Worm (Caenorhabditis elegans) whole organism, L4/young adult: Measurements from ENCODE around the gene C08F1.8.
"Not testable (repeated sequence)": the region's sequence is repeated elsewhere in the genome, so short reads cannot be mapped to it uniquely, and the experiment has no call there.

ENCODE experiments used
- W03F9.2 ChIP-seq: fragments of 150-350 bp; optimal IDR thresholded peaks from 2 replicates; lab custom pipeline; 2014; ENCODE audit warnings: missing biosample characterization, missing genetic modification characterization
- dao-5 ChIP-seq: sonication (generic microtip); optimal IDR thresholded peaks from 2 replicates; lab custom pipeline; 2016; ENCODE audit warnings: missing genotype, missing genetic modification characterization, moderate library complexity, missing compliant biosample characterization
- him-1 ChIP-seq: sonication (generic microtip); optimal IDR thresholded peaks from 2 replicates; lab custom pipeline; 2016; ENCODE audit warnings: missing genotype, missing genetic modification reagents, missing genetic modification characterization, missing compliant biosample characterization

Gene C08F1.8

DNA sequence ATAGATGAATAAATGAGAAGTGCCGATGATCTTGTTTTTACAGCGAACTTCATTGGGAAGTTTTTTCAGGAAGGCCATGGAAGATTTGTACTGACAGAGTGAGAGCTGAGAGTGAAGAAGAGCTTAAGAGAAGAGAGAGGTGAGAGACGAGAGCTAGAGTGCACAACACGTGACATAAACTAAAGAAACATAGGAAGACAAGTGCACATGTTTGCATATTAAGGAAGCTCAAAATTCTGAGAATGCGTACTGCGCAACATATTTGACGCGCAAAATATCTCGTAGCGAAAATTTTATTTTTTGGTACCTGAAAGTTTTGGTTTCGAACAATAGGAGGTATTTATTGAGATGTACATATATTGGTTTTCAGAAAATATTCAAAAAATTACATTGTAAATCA is at the start of gene C08F1.8:
Gene C08F1.8 (minus strand): TSS at position 101 of the 400 bp plus-strand sequence.
- no peak for TF ChIP-seq dao-5 (tag; lab: Kevin White, UChicago)
- TF ChIP-seq W03F9.2 (tag; lab: Kevin White, UChicago), result no peak
- TF ChIP-seq him-1 (tag; lab: Kevin White, UChicago), result no peak

DNA sequence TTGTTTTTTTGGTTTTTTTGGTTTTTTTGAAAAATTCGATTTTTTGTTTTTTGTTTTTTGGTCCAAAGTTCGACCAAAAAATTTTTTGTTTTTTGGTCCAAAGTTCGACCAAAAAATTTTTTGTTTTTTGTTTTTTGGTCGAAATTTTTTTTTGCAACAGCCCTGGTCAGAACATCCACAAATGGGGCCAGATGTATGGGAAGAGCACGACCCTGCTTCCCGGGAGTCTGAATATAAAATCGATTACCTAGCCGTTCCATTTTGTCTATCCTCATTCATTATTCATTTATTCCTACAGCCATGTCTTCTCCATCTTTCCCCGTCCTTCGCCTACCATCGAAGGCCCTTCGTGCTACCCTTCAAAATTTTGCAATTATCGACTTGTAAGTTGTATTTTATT is 46.0 kb upstream of the C08F1.8 start, which contains the start of gene fbxb-95:
Gene fbxb-95 (plus strand): TSS at position 301 of the 400 bp plus-strand sequence.
- not testable (repeated sequence) for TF ChIP-seq dao-5, W03F9.2, him-1 (tag; lab: Kevin White, UChicago)

DNA sequence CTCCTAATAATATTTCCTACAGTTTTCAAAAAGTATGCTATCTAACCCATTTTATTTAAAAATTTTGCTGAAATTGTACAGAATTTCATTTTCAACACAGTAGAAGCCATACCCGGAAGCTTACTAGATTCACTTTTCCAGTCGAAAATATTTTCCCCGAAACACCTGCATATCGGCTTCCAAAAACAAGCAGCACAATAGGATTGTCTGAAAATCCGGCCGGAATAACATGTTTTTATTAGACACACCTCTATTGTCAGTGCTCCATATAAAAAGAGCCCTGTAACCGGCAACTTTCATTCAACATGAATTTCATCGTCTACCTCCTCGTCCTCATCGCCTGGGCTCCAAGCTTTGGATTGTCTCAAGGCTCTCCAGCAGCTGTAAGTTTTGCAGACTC is 44.4 kb upstream of the C08F1.8 start, which contains the start of gene C52E2.2:
Gene C52E2.2 (plus strand): TSS at position 301 of the 400 bp plus-strand sequence.
- no peak for TF ChIP-seq W03F9.2 (tag; lab: Kevin White, UChicago)
- TF ChIP-seq dao-5 (tag; lab: Kevin White, UChicago), result no peak
- no peak for TF ChIP-seq him-1 (tag; lab: Kevin White, UChicago)

DNA sequence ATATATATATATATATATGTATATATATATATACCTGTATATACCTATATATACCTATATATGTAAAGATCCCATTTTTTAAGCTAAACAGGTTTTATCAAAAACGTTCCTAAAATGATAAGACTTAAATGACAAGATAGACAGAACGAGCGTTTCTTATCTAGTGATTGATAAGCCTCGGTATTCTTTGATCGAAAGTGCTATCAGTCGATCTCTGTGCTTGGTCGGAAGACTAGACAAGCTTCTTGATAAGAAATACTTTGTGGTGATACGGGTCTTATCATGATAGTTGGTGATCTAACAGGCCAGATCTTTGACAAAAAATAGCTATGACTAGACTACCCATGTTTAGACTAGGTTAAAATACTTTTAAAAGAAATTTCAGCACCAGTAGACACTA is 43.6 kb upstream of the C08F1.8 start:
- no peak for TF ChIP-seq W03F9.2 (tag; lab: Kevin White, UChicago)
- no peak for TF ChIP-seq him-1 (tag; lab: Kevin White, UChicago)
- no peak for TF ChIP-seq dao-5 (tag; lab: Kevin White, UChicago)

DNA sequence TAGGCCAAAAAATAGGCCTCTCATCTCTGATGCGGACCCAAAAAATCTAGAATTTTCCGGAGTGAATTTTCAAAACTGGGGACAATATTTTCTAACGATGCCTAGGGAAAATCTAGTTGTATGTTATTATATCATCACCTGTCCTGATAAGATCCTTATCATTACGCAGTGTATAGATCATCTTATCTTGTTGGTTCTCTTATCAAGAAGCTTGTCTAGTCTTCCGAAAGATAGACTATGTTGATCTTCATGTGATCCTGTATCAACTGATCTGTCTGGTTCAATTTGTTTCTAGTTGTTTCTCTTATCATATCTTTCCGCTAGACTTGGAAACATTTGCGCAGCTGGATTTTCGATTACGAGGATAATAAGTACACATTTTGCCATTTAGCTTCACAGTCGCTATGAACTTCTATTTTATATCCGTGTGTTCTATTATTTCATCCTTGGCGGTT is 42.8 kb upstream of the C08F1.8 start, which contains the start of gene C52E2.3:
Gene C52E2.3 (plus strand): TSS at position 405 of the 455 bp plus-strand sequence.
- no peak for TF ChIP-seq him-1 (tag; lab: Kevin White, UChicago)
- no peak for TF ChIP-seq dao-5 (tag; lab: Kevin White, UChicago)
- no peak for TF ChIP-seq W03F9.2 (tag; lab: Kevin White, UChicago)

DNA sequence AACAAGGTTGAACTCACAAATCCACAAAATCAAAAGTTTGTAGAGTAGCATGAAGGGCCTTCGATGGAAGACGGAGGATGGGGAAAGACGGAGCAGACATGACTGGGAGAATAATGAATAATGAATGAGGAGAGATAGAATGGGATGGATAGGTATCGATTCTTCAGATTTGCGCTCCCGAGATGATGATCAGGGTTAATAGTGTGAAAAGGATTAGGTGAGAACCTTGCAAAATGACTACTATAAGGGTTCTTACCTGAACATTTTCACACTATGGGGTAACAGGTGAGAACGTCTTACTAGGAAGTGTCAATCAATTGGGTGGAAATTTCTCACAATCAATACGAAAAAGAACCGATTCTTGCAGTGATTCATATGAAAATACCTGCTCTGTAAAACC is 42.2 kb upstream of the C08F1.8 start, which contains the start of gene fbxb-96:
Gene fbxb-96 (minus strand): TSS at position 101 of the 400 bp plus-strand sequence.
- TF ChIP-seq him-1 (tag; lab: Kevin White, UChicago) (no peak), dao-5 (tag; lab: Kevin White, UChicago) (no peak), W03F9.2 (tag; lab: Kevin White, UChicago) (no peak)

DNA sequence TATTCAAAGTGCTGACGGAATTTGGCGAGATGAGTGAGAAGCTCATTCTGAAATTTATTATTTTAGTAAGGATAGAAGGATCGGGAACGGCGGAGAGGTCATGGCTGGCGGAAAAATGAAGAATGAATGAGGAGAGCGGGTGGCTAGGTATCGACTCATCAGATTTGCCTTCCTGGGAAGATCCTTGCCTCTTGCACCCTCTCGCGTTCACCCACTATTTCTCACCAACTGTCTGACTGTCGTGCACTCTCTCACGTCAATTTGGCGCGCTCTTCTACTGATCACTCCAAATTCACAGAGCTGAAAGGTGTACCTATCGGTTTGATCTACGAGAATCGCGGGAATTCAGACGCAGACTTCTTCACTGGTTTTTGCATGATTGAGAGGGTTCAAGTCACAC is 40.0 kb upstream of the C08F1.8 start, which contains the start of gene fbxb-97:
Gene fbxb-97 (minus strand): TSS at position 53 of the 400 bp plus-strand sequence.
- TF ChIP-seq W03F9.2 (tag; lab: Kevin White, UChicago) (no peak), him-1 (tag; lab: Kevin White, UChicago) (no peak), dao-5 (tag; lab: Kevin White, UChicago) (no peak)

DNA sequence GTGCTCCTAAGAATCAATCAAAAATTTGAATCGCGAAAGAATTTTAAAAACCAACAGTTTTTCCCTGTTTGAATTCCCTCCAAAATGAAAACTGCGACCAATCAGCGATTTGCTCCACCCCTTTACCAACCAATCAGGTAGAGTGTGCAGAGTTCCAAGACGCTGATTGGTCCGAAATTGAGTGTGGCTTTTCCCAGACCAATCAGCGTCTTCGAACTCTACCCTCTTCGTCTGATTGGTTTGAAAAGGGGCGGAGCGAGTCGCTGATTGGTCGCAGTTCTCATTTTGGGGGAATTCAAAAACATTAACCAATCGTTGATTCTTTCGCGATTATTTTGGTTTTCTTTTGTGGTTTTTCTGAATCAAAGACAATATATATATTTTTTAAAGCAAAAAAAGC is 36.4 kb upstream of the C08F1.8 start:
- TF ChIP-seq him-1 (tag; lab: Kevin White, UChicago), result no peak
- TF ChIP-seq dao-5 (tag; lab: Kevin White, UChicago), result no peak
- TF ChIP-seq W03F9.2 (tag; lab: Kevin White, UChicago), result no peak

DNA sequence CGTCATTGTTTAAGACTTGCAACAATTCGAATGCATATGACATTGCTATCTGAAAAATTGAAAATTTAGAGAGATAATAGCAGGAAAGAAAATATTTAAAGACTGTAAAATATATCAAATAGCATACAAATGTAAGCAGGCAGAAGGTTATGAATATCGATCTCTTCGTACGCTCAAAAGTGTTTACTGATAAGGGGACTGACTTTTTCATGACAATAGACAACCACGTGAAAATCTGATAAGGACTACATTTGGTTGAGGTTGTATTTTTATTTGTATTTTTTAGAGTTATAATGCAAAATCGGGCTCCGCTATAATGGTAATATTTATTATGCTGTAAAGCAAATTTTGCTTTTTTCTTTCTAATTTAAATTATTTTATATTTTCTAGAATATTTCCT is 34.8 kb upstream of the C08F1.8 start, which contains the start of the genes C52E2.5 and C52E2.4:
Gene C52E2.5 (minus strand): TSS at position 43 of the 400 bp plus-strand sequence.
Gene C52E2.4 (plus strand): TSS at position 252 of the 400 bp plus-strand sequence.
- TF ChIP-seq W03F9.2 (tag; lab: Kevin White, UChicago) (no peak), him-1 (tag; lab: Kevin White, UChicago) (no peak)

DNA sequence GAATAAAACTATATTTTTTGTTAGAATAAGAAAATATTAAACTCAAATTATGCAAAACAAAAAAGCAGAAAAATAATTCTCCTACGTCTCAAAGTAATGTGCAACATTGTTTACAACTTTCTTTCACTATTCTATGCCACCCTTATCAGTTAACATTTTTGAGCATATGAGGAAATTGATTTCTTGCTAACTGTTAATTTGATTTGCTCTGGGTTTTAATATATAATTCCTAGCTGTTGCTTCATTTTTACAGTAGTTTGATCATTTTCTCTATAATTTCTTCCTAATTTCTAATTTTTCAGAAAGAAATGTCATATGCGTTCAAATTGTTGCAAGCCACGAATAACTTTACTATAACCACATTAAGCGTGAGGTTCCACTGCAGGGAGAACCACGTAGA is 28.1 kb upstream of the C08F1.8 start, which contains the start of gene T08E11.1:
Gene T08E11.1 (plus strand): TSS at position 301 of the 400 bp plus-strand sequence.
- TF ChIP-seq him-1 (tag; lab: Kevin White, UChicago) (no peak), dao-5 (tag; lab: Kevin White, UChicago) (no peak), W03F9.2 (tag; lab: Kevin White, UChicago) (no peak)

DNA sequence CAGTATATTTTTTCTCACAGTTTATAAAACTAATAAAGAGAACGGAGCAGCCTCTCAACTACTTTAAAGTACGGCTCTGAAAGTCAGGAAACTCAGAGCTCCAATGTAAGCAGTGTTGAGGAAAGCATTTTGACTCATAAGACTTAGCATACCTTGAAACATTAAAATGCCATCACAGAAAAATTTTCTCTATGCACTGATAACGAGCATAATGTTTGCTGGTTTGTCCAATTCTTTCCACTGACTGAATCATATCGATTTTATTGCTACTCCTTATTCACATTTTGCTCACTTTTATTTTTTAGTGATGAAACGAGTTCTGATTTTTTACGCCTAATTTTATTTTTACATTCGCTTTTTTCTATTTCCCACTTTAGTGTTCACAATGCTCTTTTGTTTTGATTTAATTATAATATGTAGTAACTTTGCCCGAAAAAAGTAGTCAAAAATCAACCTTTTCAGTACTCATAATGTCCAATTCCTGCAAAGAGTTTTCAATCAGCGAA is 23.8 kb upstream of the C08F1.8 start, which contains the start of gene math-39:
Gene math-39 (plus strand): TSS at position 456 of the 506 bp plus-strand sequence.
- TF ChIP-seq him-1 (tag; lab: Kevin White, UChicago) (no peak), W03F9.2 (tag; lab: Kevin White, UChicago) (no peak), dao-5 (tag; lab: Kevin White, UChicago) (no peak)

DNA sequence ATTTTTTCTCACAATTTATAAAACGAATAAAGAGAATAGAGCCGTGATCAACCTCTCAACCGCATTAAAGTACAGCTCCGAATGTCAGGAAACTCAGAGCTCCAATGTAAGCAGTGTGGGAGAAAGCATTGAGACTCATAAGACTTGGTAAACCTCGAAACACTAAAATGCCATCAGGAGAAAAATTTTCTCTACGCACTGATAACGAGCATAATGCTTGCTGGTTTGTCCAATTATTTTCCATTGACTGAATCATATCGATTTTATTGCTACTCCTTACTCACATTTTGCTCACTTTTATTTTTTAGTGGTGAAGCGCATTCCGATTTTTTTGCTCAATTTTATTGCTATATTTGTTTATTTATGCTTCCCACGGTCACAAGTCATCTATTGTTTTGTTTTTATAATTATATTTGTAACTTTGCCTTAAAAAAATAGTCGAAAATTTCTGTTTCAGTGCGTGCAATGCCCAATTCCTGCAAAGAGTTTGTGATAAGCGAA is 22.1 kb upstream of the C08F1.8 start, which contains the start of gene math-40:
Gene math-40 (plus strand): TSS at position 451 of the 501 bp plus-strand sequence.
- no peak for TF ChIP-seq him-1 (tag; lab: Kevin White, UChicago)
- no peak for TF ChIP-seq dao-5 (tag; lab: Kevin White, UChicago)
- TF ChIP-seq W03F9.2 (tag; lab: Kevin White, UChicago), result no peak

DNA sequence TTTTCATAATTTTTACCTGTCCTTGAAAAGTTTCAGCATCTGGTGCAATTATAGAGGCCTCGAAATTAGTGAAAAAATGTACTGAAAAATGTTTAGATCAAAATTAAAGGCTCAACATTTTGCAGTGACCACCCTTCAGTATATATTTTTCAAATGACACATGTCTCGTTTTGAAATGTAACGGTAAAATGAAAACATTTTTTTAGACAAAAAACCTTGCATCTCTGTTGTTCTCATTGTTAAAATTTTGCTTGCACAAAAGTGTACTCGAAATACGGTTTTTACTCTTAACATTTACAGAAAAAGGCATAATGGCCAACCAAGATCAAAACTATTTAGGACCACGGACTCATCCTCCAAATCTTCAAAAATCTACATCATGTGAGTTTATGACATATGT is 16.2 kb upstream of the C08F1.8 start, which contains the start of gene math-41:
Gene math-41 (plus strand): TSS at position 301 of the 400 bp plus-strand sequence.
- TF ChIP-seq W03F9.2, dao-5, him-1 (tag; lab: Kevin White, UChicago): not testable (repeated sequence)
